Worm (Caenorhabditis elegans) whole organism, L1 larva: ENCODE data around the gene lsd-1.

Experiments
- C04F5.9 ChIP-seq: sonication (generic microtip); optimal IDR thresholded peaks from 2 replicates; lab custom pipeline; 2016; ENCODE audit warnings: missing genetic modification characterization, missing compliant biosample characterization
- C16A3.4 ChIP-seq: fragments of 150-350 bp; optimal IDR thresholded peaks from 2 replicates; lab custom pipeline; 2014; ENCODE audit warnings: missing biosample characterization, missing genetic modification characterization
- Y116A8C.19 ChIP-seq: sonication (generic microtip); optimal IDR thresholded peaks from 2 replicates; lab custom pipeline; 2016; ENCODE audit warnings: missing compliant biosample characterization, missing genetic modification characterization, borderline replicate concordance
- alr-1 ChIP-seq: fragments of 200-800 bp; sonication (Bioruptor generic); optimal IDR thresholded peaks from 2 replicates; lab custom pipeline; 2018; ENCODE audit warnings: borderline replicate concordance, mild to moderate bottlenecking, missing genetic modification characterization, missing compliant biosample characterization
- ama-1 ChIP-seq: fragments of 150-350 bp; optimal IDR thresholded peaks from 2 replicates; lab custom pipeline; 2014
- blmp-1 ChIP-seq: fragments of 150-350 bp; optimal IDR thresholded peaks from 2 replicates; lab custom pipeline; 2014; ENCODE audit warnings: missing biosample characterization, missing genetic modification characterization
- ceh-8 ChIP-seq: fragments of 200-800 bp; sonication (Bioruptor generic); optimal IDR thresholded peaks from 2 replicates; lab custom pipeline; 2018; ENCODE audit warnings: mild to moderate bottlenecking, missing genetic modification characterization, moderate library complexity, missing compliant biosample characterization
- ceh-82 ChIP-seq, 3 experiments: fragments of 150-350 bp in 1 of 3; sonication (generic microtip) in 2 of 3; optimal IDR thresholded peaks; 2 replicates each; lab custom pipeline; 2014 to 2017; ENCODE audit warnings: missing biosample characterization in 3 of 3, missing genetic modification characterization in 3 of 3
- dsc-1 ChIP-seq: sonication (generic microtip); optimal IDR thresholded peaks from 2 replicates; lab custom pipeline; 2016; ENCODE audit warnings: mild to moderate bottlenecking, missing genetic modification characterization, missing compliant biosample characterization
- efl-1 ChIP-seq, 4 experiments: fragments of 150-350 bp; optimal IDR thresholded peaks in 3 of 4; peaks in 1 of 4; 1 replicate in 1 of 4; 2 replicates in 3 of 4; lab custom pipeline; 2014; ENCODE audit warnings: missing biosample characterization in 2 of 4, missing genetic modification characterization in 2 of 4, missing genetic modification reagents in 2 of 4
- elt-2 ChIP-seq: sonication (generic microtip); optimal IDR thresholded peaks from 2 replicates; lab custom pipeline; 2016; ENCODE audit warnings: missing genetic modification characterization, mild to moderate bottlenecking, inconsistent platforms, missing compliant biosample characterization, missing genetic modification reagents
- elt-3 ChIP-seq, 6 experiments: fragments of 150-350 bp in 1 of 6; sonication (generic microtip); optimal IDR thresholded peaks; 2 replicates each; lab custom pipeline; 2017 to 2018; ENCODE audit warnings: missing biosample characterization in 6 of 6, missing genetic modification characterization in 6 of 6, inconsistent platforms in 1 of 6
- ets-5 ChIP-seq: fragments of 200-800 bp; sonication (Bioruptor generic); IDR thresholded peaks from 2 replicates; pipeline ENCODE4 v1.3.6; 2022; ENCODE audit warnings: missing genetic modification characterization, missing compliant biosample characterization
- fkh-10 ChIP-seq: sonication (generic microtip); optimal IDR thresholded peaks from 2 replicates; lab custom pipeline; 2017; ENCODE audit warnings: missing biosample characterization, missing genetic modification reagents, missing genetic modification characterization
- fkh-4 ChIP-seq: sonication (generic microtip); optimal IDR thresholded peaks from 2 replicates; lab custom pipeline; 2016; ENCODE audit warnings: missing compliant biosample characterization, missing genetic modification characterization, borderline replicate concordance
- fkh-8 ChIP-seq: sonication (generic microtip); optimal IDR thresholded peaks from 2 replicates; lab custom pipeline; 2016; ENCODE audit warnings: mild to moderate bottlenecking, missing genetic modification characterization, missing compliant biosample characterization
- fos-1 ChIP-seq: fragments of 150-350 bp; optimal IDR thresholded peaks from 2 replicates; lab custom pipeline; 2014; ENCODE audit warnings: missing biosample characterization, missing genetic modification characterization
- irx-1 ChIP-seq: sonication (generic microtip); optimal IDR thresholded peaks from 2 replicates; lab custom pipeline; 2016; ENCODE audit warnings: missing genetic modification characterization, missing compliant biosample characterization
- isw-1 ChIP-seq: fragments of 200-800 bp; sonication (Bioruptor generic); IDR thresholded peaks from 2 replicates; pipeline ENCODE4 v1.3.6; 2022; ENCODE audit warnings: missing genetic modification characterization, missing compliant biosample characterization
- lin-14 ChIP-seq: fragments of 200-800 bp; sonication (Bioruptor generic); optimal IDR thresholded peaks from 2 replicates; lab custom pipeline; 2018; ENCODE audit warnings: mild to moderate bottlenecking, missing genetic modification characterization, moderate library complexity, missing compliant biosample characterization
- lin-39 ChIP-seq: fragments of 150-350 bp; optimal IDR thresholded peaks from 2 replicates; lab custom pipeline; 2014; ENCODE audit warnings: missing biosample characterization, missing genetic modification reagents, missing genetic modification characterization
- lir-3 ChIP-seq: sonication (generic microtip); optimal IDR thresholded peaks from 2 replicates; lab custom pipeline; 2016; ENCODE audit warnings: mild to moderate bottlenecking, missing genetic modification characterization, moderate library complexity, missing compliant biosample characterization; ENCODE audit not compliant: poor library complexity
- lsy-2 ChIP-seq, 2 experiments: fragments of 150-350 bp; optimal IDR thresholded peaks; 2 replicates each; lab custom pipeline; 2014; ENCODE audit warnings: missing biosample characterization in 2 of 2, missing genetic modification characterization in 2 of 2
- mep-1 ChIP-seq: fragments of 150-350 bp; optimal IDR thresholded peaks from 2 replicates; lab custom pipeline; 2014; ENCODE audit warnings: missing biosample characterization, missing genetic modification characterization
- nhr-11 ChIP-seq: fragments of 150-350 bp; optimal IDR thresholded peaks from 2 replicates; lab custom pipeline; 2014; ENCODE audit warnings: missing biosample characterization, missing genetic modification characterization
- nhr-237 ChIP-seq: fragments of 150-350 bp; optimal IDR thresholded peaks from 2 replicates; lab custom pipeline; 2014; ENCODE audit warnings: missing biosample characterization, missing genetic modification characterization
- nhr-47 ChIP-seq: sonication (generic microtip); optimal IDR thresholded peaks from 2 replicates; lab custom pipeline; 2016; ENCODE audit warnings: mild to moderate bottlenecking, missing genetic modification characterization, moderate library complexity, missing compliant biosample characterization
- nhr-71 ChIP-seq: sonication (generic microtip); optimal IDR thresholded peaks from 2 replicates; lab custom pipeline; 2016; ENCODE audit warnings: mild to moderate bottlenecking, missing genetic modification characterization, moderate library complexity, missing compliant biosample characterization
- nhr-77 ChIP-seq: fragments of 150-350 bp; optimal IDR thresholded peaks from 2 replicates; lab custom pipeline; 2014; ENCODE audit warnings: missing biosample characterization, missing genetic modification characterization
- nhr-85 ChIP-seq: sonication (generic microtip); peaks from one replicate; lab custom pipeline; 2016; ENCODE audit warnings: missing genetic modification characterization, inconsistent platforms, missing compliant biosample characterization
- pag-3 ChIP-seq: sonication (generic microtip); optimal IDR thresholded peaks from 2 replicates; lab custom pipeline; 2017; ENCODE audit warnings: missing genetic modification characterization, mild to moderate bottlenecking, missing compliant biosample characterization, antibody characterized with exemption, borderline replicate concordance; ENCODE audit not compliant: insufficient read depth
- pax-3 ChIP-seq: fragments of 200-800 bp; sonication (Bioruptor generic); optimal IDR thresholded peaks from 2 replicates; lab custom pipeline; 2018; ENCODE audit warnings: mild to moderate bottlenecking, missing genetic modification characterization, moderate library complexity, missing compliant biosample characterization
- pqm-1 ChIP-seq: sonication (generic microtip); optimal IDR thresholded peaks from 3 replicates; lab custom pipeline; 2017; ENCODE audit warnings: missing biosample characterization, missing genetic modification characterization
- rnt-1 ChIP-seq: sonication (generic microtip); optimal IDR thresholded peaks from 2 replicates; lab custom pipeline; 2016; ENCODE audit warnings: mild to moderate bottlenecking, missing genetic modification characterization, moderate library complexity, missing compliant biosample characterization
- skn-1 ChIP-seq: fragments of 150-350 bp; optimal IDR thresholded peaks from 2 replicates; lab custom pipeline; 2014; ENCODE audit warnings: missing biosample characterization, missing genetic modification characterization
- snu-23 ChIP-seq: sonication (generic microtip); optimal IDR thresholded peaks from 2 replicates; lab custom pipeline; 2016; ENCODE audit warnings: missing genetic modification characterization, missing compliant biosample characterization
- sptf-1 ChIP-seq: fragments of 150-350 bp; optimal IDR thresholded peaks from 2 replicates; lab custom pipeline; 2014; ENCODE audit warnings: missing biosample characterization, missing genetic modification characterization
- sup-37 ChIP-seq: fragments of 200-800 bp; sonication (Bioruptor generic); optimal IDR thresholded peaks from 2 replicates; lab custom pipeline; 2018; ENCODE audit warnings: mild to moderate bottlenecking, missing genetic modification characterization, missing compliant biosample characterization
- tlp-1 ChIP-seq: fragments of 150-350 bp; optimal IDR thresholded peaks from 2 replicates; lab custom pipeline; 2014; ENCODE audit warnings: missing biosample characterization, missing genetic modification characterization
- unc-86 ChIP-seq: sonication (generic microtip); optimal IDR thresholded peaks from 2 replicates; lab custom pipeline; 2016; ENCODE audit warnings: missing genetic modification characterization, missing compliant biosample characterization
- unc-98 ChIP-seq: fragments of 200-800 bp; sonication (Bioruptor generic); IDR thresholded peaks from 2 replicates; pipeline ENCODE4 v1.3.6; 2022; ENCODE audit warnings: missing genetic modification characterization, missing compliant biosample characterization
- xbp-1 ChIP-seq: sonication (generic microtip); optimal IDR thresholded peaks from 2 replicates; lab custom pipeline; 2016; ENCODE audit warnings: missing genetic modification characterization, missing compliant biosample characterization

The lsd-1 gene

DNA sequence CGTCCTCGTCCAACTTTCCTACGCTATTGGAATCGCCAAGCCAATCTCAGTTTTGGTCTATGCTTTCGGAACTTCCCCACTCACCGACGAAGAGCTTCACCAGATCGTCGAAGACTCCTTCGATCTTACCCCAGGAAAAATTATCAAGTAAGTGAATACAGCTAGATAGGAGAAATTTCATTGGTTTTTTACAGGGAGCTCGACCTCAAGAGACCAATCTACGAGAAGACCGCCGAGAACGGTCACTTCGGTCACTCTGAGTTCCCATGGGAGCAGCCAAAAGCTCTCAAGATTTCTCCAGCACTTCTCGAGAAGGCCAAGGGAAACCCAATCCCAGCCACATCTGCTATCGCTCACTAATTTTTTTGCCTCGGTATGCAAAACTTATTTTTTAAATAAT, 18.4 kb downstream of the lsd-1 start (continued):
- TF ChIP-seq tlp-1 (tag; lab: Kevin White, UChicago): no peak

- no peak for TF ChIP-seq ceh-8 (GFP tag; lab: Kevin White, UChicago)
- peak in 1 of 6 experiments; percentile 19 for TF ChIP-seq elt-3 (tag; optimal IDR thresholded peaks at IDR 0.05; lab: Kevin White, UChicago)
- TF ChIP-seq isw-1 (GFP tag; lab: Robert Waterston, UW): no peak
- TF ChIP-seq lsy-2 (tag; optimal IDR thresholded peaks at IDR 0.05; lab: Kevin White, UChicago): no peak
- TF ChIP-seq irx-1 (tag; lab: Kevin White, UChicago): no peak
- TF ChIP-seq nhr-71: no peak
- no peak for TF ChIP-seq fkh-4 (tag; lab: Kevin White, UChicago)
- TF ChIP-seq pax-3: no peak
- peak; percentile 60 for TF ChIP-seq nhr-85 (tag; lab: Kevin White, UChicago)
- no peak for TF ChIP-seq rnt-1
- TF ChIP-seq Y116A8C.19 (tag; lab: Kevin White, UChicago): no peak
- no peak for TF ChIP-seq unc-86 (tag; lab: Kevin White, UChicago)
- peak; percentile 12 for TF ChIP-seq blmp-1
- peak; percentile 21 for TF ChIP-seq tlp-1 (tag; lab: Kevin White, UChicago)
- TF ChIP-seq elt-2 (tag; lab: Kevin White, UChicago): peak; percentile 82
These were observed 19.5 kb downstream of the lsd-1 start for ce11 chrX:11968024-11968598.

DNA sequence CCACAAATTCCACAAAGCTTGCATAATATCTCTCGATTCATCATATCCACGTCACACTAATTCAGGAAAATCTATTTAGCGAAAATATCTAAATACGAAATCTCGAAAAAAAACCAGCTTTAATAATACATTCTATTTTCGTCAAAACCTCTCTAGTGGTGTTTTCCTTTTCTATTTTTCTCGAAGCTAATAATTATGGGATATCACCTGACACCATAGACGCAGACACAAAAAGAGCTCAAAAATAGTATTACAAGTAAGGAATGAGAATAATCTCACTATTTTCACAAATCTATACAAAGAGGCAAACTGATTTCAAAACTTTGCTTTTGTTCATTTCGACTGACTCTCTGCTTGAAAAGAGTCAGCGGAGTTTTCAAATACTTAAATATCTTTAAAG, 20.4 kb downstream of the lsd-1 start:
- TF ChIP-seq snu-23 (GFP tag; lab: Kevin White, UChicago) (peak; percentile 4), nhr-71 (peak; percentile 42), mep-1 (tag; lab: Kevin White, UChicago) (peak; percentile 1), ets-5 (GFP tag; lab: Robert Waterston, UW) (no peak), fkh-8 (tag; lab: Kevin White, UChicago) (peak; percentile 81), nhr-237 (tag; lab: Kevin White, UChicago) (peak; percentile 19), xbp-1 (peak; percentile 0), dsc-1 (tag; lab: Kevin White, UChicago) (peak; percentile 77), lin-14 (GFP tag; lab: Kevin White, UChicago) (peak; percentile 26), pag-3 (no peak), blmp-1 (peak; percentile 4), pax-3 (peak; percentile 21), elt-2 (tag; lab: Kevin White, UChicago) (no peak), nhr-47 (tag; lab: Kevin White, UChicago) (peak; percentile 27)
- TF ChIP-seq, all 84 proteins: peak for 11

DNA sequence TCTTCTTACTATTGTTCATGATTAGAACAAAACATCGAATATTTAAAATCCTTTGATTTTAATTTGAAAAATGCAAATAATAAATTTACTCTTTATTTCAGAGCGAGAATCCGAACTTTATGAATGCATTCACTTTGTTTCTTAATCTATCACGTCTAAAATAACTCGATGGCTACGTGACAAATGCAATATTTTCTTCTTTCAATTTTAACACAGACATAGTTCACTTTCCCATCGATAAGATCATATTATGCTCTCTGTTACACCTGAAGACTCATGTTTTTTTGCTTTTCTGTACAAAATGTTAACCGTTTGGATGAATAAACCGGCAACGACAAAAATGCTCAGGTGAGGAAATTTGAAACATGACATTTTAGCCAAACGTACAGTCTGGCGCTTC, 20.9 kb downstream of the lsd-1 start:
- TF ChIP-seq nhr-85 (tag; lab: Kevin White, UChicago) (peak; percentile 60), efl-1 (optimal IDR thresholded peaks at IDR 0.05; lab: Kevin White, UChicago) (no peak), efl-1 (GFP tag; optimal IDR thresholded peaks at IDR 0.05 in 1 of 2; lab: Kevin White, UChicago) (peak in 1 of 2 experiments; percentile 19), nhr-71 (no peak), mep-1 (tag; lab: Kevin White, UChicago) (no peak)

ce11 chrX:11971323-11971722, 22.7 kb downstream of the lsd-1 start:
- no peak for TF ChIP-seq pax-3
- TF ChIP-seq C04F5.9 (tag; lab: Kevin White, UChicago): no peak

DNA sequence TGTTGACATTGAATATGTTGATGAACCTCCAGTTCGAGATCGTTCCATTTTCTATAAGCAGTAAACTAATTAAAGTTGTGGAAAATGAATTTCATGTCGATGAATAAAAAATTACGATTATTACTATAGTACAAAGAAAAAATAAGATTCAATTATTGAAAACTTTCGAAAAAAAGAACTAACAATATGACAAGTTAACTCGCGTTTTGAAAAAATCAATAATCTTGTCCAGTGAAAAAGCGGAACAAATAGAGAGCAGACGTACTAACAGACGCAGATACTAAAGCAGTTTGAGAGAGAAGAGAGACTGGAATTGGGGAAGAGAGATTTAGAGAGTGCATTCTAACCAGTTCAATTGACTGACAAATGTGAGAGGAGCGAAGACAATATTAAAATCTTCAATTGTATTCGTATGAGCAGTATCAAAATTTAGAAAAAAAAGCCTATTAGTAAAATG, 26.0 kb downstream of the lsd-1 start, which contains the start of gene set-6:
TSS of gene set-6 (minus strand) at position 51 of the 457 bp plus-strand sequence.
- TF ChIP-seq snu-23 (GFP tag; lab: Kevin White, UChicago) (peak; percentile 55), lir-3 (peak; percentile 20), nhr-47 (tag; lab: Kevin White, UChicago) (peak; percentile 5), fos-1 (no peak), fkh-10 (GFP tag; lab: Kevin White, UChicago) (no peak), ama-1 (lab: Kevin White, UChicago) (no peak), ceh-82 (tag; optimal IDR thresholded peaks at IDR 0.05; lab: Kevin White, UChicago) (peak in 2 of 3 experiments; percentile 17 to 30), isw-1 (GFP tag; lab: Robert Waterston, UW) (no peak), sup-37 (no peak), pqm-1 (tag; lab: Kevin White, UChicago) (no peak), sptf-1 (tag; lab: Kevin White, UChicago) (no peak), rnt-1 (peak; percentile 2), unc-98 (no peak), nhr-77 (tag; lab: Kevin White, UChicago) (no peak), skn-1 (tag; lab: Kevin White, UChicago) (no peak), C16A3.4 (tag; lab: Kevin White, UChicago) (no peak), lin-39 (tag; lab: Kevin White, UChicago) (no peak), nhr-11 (tag; lab: Kevin White, UChicago) (no peak), alr-1 (tag; lab: Kevin White, UChicago) (no peak)
